Worm (Caenorhabditis elegans) whole organism, L4/young adult: ENCODE measurements around the gene scl-21.

ENCODE experiments used
- W03F9.2 ChIP-seq: fragments of 150-350 bp; optimal IDR thresholded peaks from 2 replicates; lab custom pipeline; 2014; ENCODE audit warnings: missing biosample characterization, missing genetic modification characterization
- dao-5 ChIP-seq: sonication (generic microtip); optimal IDR thresholded peaks from 2 replicates; lab custom pipeline; 2016; ENCODE audit warnings: missing genotype, missing genetic modification characterization, moderate library complexity, missing compliant biosample characterization
- him-1 ChIP-seq: sonication (generic microtip); optimal IDR thresholded peaks from 2 replicates; lab custom pipeline; 2016; ENCODE audit warnings: missing genotype, missing genetic modification reagents, missing genetic modification characterization, missing compliant biosample characterization

ce11 chrV:19455650-19456049 is 39.8 kb downstream of the scl-21 start, which contains the start of the genes Y43F8B.13 and Y43F8B.14:
- TF ChIP-seq W03F9.2 (tag; lab: Kevin White, UChicago) (no peak), him-1 (tag; lab: Kevin White, UChicago) (no peak), dao-5 (tag; lab: Kevin White, UChicago) (no peak)
